Worm (Caenorhabditis elegans): ENCODE results near the gene C43C3.4.

ce11 chrX:9653016-9653415 lies 21.7 kb downstream of the C43C3.4 start, which contains the start of gene aex-2:
- TF ChIP-seq blmp-1 (tag; optimal IDR thresholded peaks at IDR 0.05; ENCODE audit: insufficient read depth) (no peak), sem-4 (tag; optimal IDR thresholded peaks at IDR 0.05) (no peak), ceh-82 (tag; optimal IDR thresholded peaks at IDR 0.05) (no peak), dmd-4 (tag; optimal IDR thresholded peaks at IDR 0.05) (no peak), alr-1 (tag; optimal IDR thresholded peaks at IDR 0.05) (no peak), elt-1 (tag; optimal IDR thresholded peaks at IDR 0.05) (no peak), nhr-10 (tag; optimal IDR thresholded peaks at IDR 0.05) (no peak), nhr-11 (tag; optimal IDR thresholded peaks at IDR 0.05) (no peak), sma-9 (GFP tag; optimal IDR thresholded peaks at IDR 0.05) (no peak), sma-9 (tag; optimal IDR thresholded peaks at IDR 0.05) (no peak), unc-62 (GFP tag; optimal IDR thresholded peaks at IDR 0.05) (no peak), mdl-1 (tag; optimal IDR thresholded peaks at IDR 0.05) (no peak), ceh-16 (tag; optimal IDR thresholded peaks at IDR 0.05) (no peak), nhr-23 (tag; optimal IDR thresholded peaks at IDR 0.05) (no peak), R02D3.7 (tag; optimal IDR thresholded peaks at IDR 0.05) (no peak)
